Fruit fly (Drosophila melanogaster) Kc167 (cell line): ENCODE data around the gene CG9698.

Source experiments
- Sin3A ChIP-seq: fragments of >200 bp; optimal IDR thresholded peaks from 2 replicates; lab custom pipeline; 2018; ENCODE audit warnings: missing external identifiers
- h ChIP-seq: fragments of >200 bp; optimal IDR thresholded peaks from 3 replicates; lab custom pipeline; 2018; ENCODE audit warnings: missing external identifiers
- psq ChIP-seq: fragments of >200 bp; optimal IDR thresholded peaks from 2 replicates; lab custom pipeline; 2017; ENCODE audit warnings: missing external identifiers

DNA sequence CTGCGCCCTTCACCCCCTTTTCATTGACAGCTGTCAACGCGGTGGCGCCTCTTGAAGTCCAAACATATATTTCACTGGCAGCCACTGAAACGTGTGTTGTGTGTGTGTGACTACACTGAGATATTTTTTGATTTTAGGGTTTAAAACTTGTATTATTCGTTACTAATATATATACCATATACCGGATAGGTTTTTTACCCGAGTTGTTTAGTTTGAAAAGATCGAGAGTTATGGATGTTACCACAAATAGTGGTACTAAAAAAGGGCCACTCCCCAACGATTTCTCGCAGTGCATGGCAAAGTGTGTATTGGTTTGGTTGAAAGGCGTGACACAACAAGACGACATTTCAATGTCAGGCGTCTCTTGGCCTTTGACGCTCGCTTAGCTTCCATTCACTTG is 21.9 kb downstream of the CG9698 start:
- TF ChIP-seq Sin3A (lab: Kevin White, UChicago) (no peak), psq (lab: Kevin White, UChicago) (no peak), h (lab: Kevin White, UChicago) (no peak)
